Worm (Caenorhabditis elegans) whole organism, early embryonic: Measurements from ENCODE around the gene ubc-9.

Source experiments
- B0310.2 ChIP-seq: sonication (generic microtip); optimal IDR thresholded peaks from 2 replicates; lab custom pipeline; 2016; ENCODE audit warnings: mild to moderate bottlenecking, missing genetic modification characterization, missing compliant biosample characterization
- F13C5.2 ChIP-seq: sonication (generic microtip); optimal IDR thresholded peaks from 2 replicates; lab custom pipeline; 2017; ENCODE audit warnings: mild to moderate bottlenecking, missing genetic modification characterization, inconsistent platforms, missing compliant biosample characterization
- aly-1 ChIP-seq: sonication (generic microtip); optimal IDR thresholded peaks from 2 replicates; lab custom pipeline; 2016; ENCODE audit warnings: missing genetic modification characterization, missing compliant biosample characterization
- ama-1 ChIP-seq: fragments of 150-350 bp; optimal IDR thresholded peaks from 2 replicates; lab custom pipeline; 2014
- ceh-13 ChIP-seq: fragments of 200-800 bp; sonication (Bioruptor generic); optimal IDR thresholded peaks from 2 replicates; lab custom pipeline; 2018; ENCODE audit warnings: mild to moderate bottlenecking, missing genetic modification characterization, missing compliant biosample characterization
- ets-7 ChIP-seq: sonication (generic microtip); optimal IDR thresholded peaks from 2 replicates; lab custom pipeline; 2016; ENCODE audit warnings: missing genotype, missing genetic modification characterization, missing compliant biosample characterization
- flt-1 ChIP-seq: fragments of 200-800 bp; sonication (Bioruptor generic); IDR thresholded peaks from 2 replicates; pipeline ENCODE4 v1.3.6; 2022; ENCODE audit warnings: missing genetic modification characterization, missing compliant biosample characterization
- hmbx-1 ChIP-seq: sonication (generic microtip); optimal IDR thresholded peaks from 2 replicates; lab custom pipeline; 2016; ENCODE audit warnings: mild to moderate bottlenecking, missing genetic modification characterization, missing compliant biosample characterization
- hmg-4 ChIP-seq: fragments of 200-800 bp; sonication (Bioruptor generic); optimal IDR thresholded peaks from 2 replicates; lab custom pipeline; 2018; ENCODE audit warnings: mild to moderate bottlenecking, missing genetic modification characterization, missing compliant biosample characterization
- hnd-1 ChIP-seq: sonication (generic microtip); optimal IDR thresholded peaks from 2 replicates; lab custom pipeline; 2016; ENCODE audit warnings: missing genetic modification characterization, missing compliant biosample characterization
- pes-1 ChIP-seq: fragments of 200-800 bp; sonication (Bioruptor generic); IDR thresholded peaks from 2 replicates; pipeline ENCODE4 v1.3.6; 2022; ENCODE audit warnings: missing genetic modification reagents, missing genetic modification characterization, missing compliant biosample characterization
- scrt-1 ChIP-seq: fragments of 200-800 bp; sonication (Bioruptor generic); IDR thresholded peaks from 2 replicates; pipeline ENCODE4 v1.3.6; 2022; ENCODE audit warnings: missing genetic modification characterization, missing compliant biosample characterization
- tbx-11 ChIP-seq: fragments of 200-800 bp; sonication (Bioruptor generic); IDR thresholded peaks from 2 replicates; pipeline ENCODE4 v1.3.6; 2022; ENCODE audit warnings: missing genetic modification characterization, missing compliant biosample characterization
- tbx-37 ChIP-seq: fragments of 200-800 bp; sonication (Bioruptor generic); conservative IDR thresholded peaks from 2 replicates; pipeline ENCODE4 v1.3.6; 2022; ENCODE audit warnings: missing genetic modification reagents, missing genetic modification characterization, missing compliant biosample characterization
- tra-4 ChIP-seq: sonication (generic microtip); optimal IDR thresholded peaks from 2 replicates; lab custom pipeline; 2017; ENCODE audit warnings: missing genetic modification characterization, missing compliant biosample characterization

Gene ubc-9

DNA sequence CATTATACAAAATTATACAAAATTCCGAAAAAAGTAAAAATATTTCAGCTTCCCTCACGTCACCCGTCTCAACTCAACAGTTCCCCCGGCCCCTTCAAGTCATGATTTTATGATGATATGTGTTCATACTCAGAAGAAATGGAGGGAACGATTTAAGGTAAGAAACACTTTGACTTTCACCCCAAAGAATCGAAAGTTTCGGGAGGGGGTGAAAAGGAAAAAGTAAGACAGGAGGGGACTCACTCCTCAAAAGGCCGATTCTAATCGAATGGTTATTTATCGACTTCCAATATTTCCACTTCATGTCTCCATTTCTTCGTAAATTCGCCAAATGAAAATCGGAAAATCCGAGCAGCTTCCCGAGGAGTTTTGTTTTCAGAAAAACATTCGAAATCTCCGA, 37.4 kb downstream of the ubc-9 start, which contains the start of gene bus-4:
Gene bus-4 (plus strand): TSS at position 49 of the 400 bp plus-strand sequence.
- no peak for TF ChIP-seq scrt-1
- no peak for TF ChIP-seq ama-1 (lab: Kevin White, UChicago)
- TF ChIP-seq pes-1 (GFP tag; lab: Robert Waterston, UW) = no peak
- TF ChIP-seq F13C5.2 = no peak
- TF ChIP-seq B0310.2 = no peak
- TF ChIP-seq ets-7 = no peak
- TF ChIP-seq tbx-37 = no peak
- no peak for TF ChIP-seq aly-1 (tag; lab: Kevin White, UChicago)
- TF ChIP-seq hnd-1 (tag; lab: Kevin White, UChicago) = no peak
- no peak for TF ChIP-seq tra-4 (tag; lab: Kevin White, UChicago)
- no peak for TF ChIP-seq flt-1
- no peak for TF ChIP-seq ceh-13 (GFP tag; lab: Kevin White, UChicago)
- no peak for TF ChIP-seq hmbx-1
- no peak for TF ChIP-seq hmg-4 (GFP tag; lab: Kevin White, UChicago)
- TF ChIP-seq tbx-11 (GFP tag; lab: Robert Waterston, UW) = no peak

- no peak for TF ChIP-seq hnd-1 (tag; lab: Kevin White, UChicago)
- TF ChIP-seq B0310.2 = no peak
- no peak for TF ChIP-seq hmg-4 (GFP tag; lab: Kevin White, UChicago)
- no peak for TF ChIP-seq tbx-11 (GFP tag; lab: Robert Waterston, UW)
Measured at ce11 chrIV:4692463-4692862, 41.6 kb downstream of the ubc-9 start, which contains the start of gene spe-51. Gene spe-51 (plus strand): TSS chrIV:4692763.
